Fruit fly (Drosophila melanogaster) Kc167 (cell line): Measurements from ENCODE around the gene CG14036.

ENCODE experiments used
- Myc ChIP-seq: fragments of >200 bp; optimal IDR thresholded peaks from 2 replicates; lab custom pipeline; 2017; ENCODE audit warnings: missing external identifiers
- h ChIP-seq: fragments of >200 bp; optimal IDR thresholded peaks from 3 replicates; lab custom pipeline; 2018; ENCODE audit warnings: missing external identifiers
- psq ChIP-seq: fragments of >200 bp; optimal IDR thresholded peaks from 2 replicates; lab custom pipeline; 2017; ENCODE audit warnings: missing external identifiers
- ttk ChIP-seq: sonication (Bioruptor generic); optimal IDR thresholded peaks from 2 replicates; lab custom pipeline; 2017; ENCODE audit warnings: missing external identifiers

- no peak for TF ChIP-seq psq (lab: Kevin White, UChicago)
- TF ChIP-seq ttk (lab: Kevin White, UChicago) = no peak
- no peak for TF ChIP-seq Myc (lab: Kevin White, UChicago)
- no peak for TF ChIP-seq h
Measured at dm6 chr2L:5036120-5036519, 18.7 kb downstream of the CG14036 start.
